Worm (Caenorhabditis elegans) whole organism, late embryonic: Measurements from ENCODE around the gene T01B4.3.

Experiments
- C08G9.2 ChIP-seq: sonication (generic microtip); optimal IDR thresholded peaks from 2 replicates; lab custom pipeline; 2016; ENCODE audit warnings: mild to moderate bottlenecking, missing genetic modification characterization, moderate library complexity, missing compliant biosample characterization
- C38D4.7 ChIP-seq: fragments of 200-800 bp; sonication (Bioruptor generic); optimal IDR thresholded peaks from 2 replicates; lab custom pipeline; 2018; ENCODE audit warnings: mild to moderate bottlenecking, missing genetic modification characterization, moderate library complexity, missing compliant biosample characterization
- F13H6.1 ChIP-seq: sonication (generic microtip); optimal IDR thresholded peaks from 2 replicates; lab custom pipeline; 2016; ENCODE audit warnings: missing genetic modification characterization, missing compliant biosample characterization
- K02D7.2 ChIP-seq: sonication (generic microtip); optimal IDR thresholded peaks from 2 replicates; lab custom pipeline; 2017; ENCODE audit warnings: mild to moderate bottlenecking, missing genetic modification characterization, missing compliant biosample characterization
- K09A11.1 ChIP-seq: sonication (generic microtip); optimal IDR thresholded peaks from 2 replicates; lab custom pipeline; 2017; ENCODE audit warnings: antibody characterized with exemption, mild to moderate bottlenecking, missing genetic modification characterization, missing compliant biosample characterization; ENCODE audit not compliant: insufficient read depth
- T23F11.4 ChIP-seq: fragments of 200-800 bp; sonication (Bioruptor generic); optimal IDR thresholded peaks from 2 replicates; lab custom pipeline; 2018; ENCODE audit warnings: mild to moderate bottlenecking, missing genetic modification characterization, missing compliant biosample characterization
- ahr-1 ChIP-seq: sonication (generic microtip); optimal IDR thresholded peaks from 2 replicates; lab custom pipeline; 2016; ENCODE audit warnings: missing genetic modification characterization, missing compliant biosample characterization
- ama-1 ChIP-seq: fragments of 150-350 bp; optimal IDR thresholded peaks from 2 replicates; lab custom pipeline; 2014
- ceh-14 ChIP-seq: sonication (generic microtip); optimal IDR thresholded peaks from 2 replicates; lab custom pipeline; 2016; ENCODE audit warnings: missing genotype, missing genetic modification characterization, missing compliant biosample characterization
- ceh-19 ChIP-seq: fragments of 200-800 bp; sonication (Bioruptor generic); optimal IDR thresholded peaks from 2 replicates; lab custom pipeline; 2018; ENCODE audit warnings: mild to moderate bottlenecking, missing genetic modification characterization, missing compliant biosample characterization
- ceh-22 ChIP-seq: sonication (generic microtip); optimal IDR thresholded peaks from 2 replicates; lab custom pipeline; 2017; ENCODE audit warnings: missing biosample characterization, missing genetic modification characterization
- ceh-45 ChIP-seq: fragments of 200-800 bp; sonication (Bioruptor generic); IDR thresholded peaks from 2 replicates; pipeline ENCODE4 v1.3.6; 2022; ENCODE audit warnings: missing genetic modification reagents, missing genetic modification characterization, missing compliant biosample characterization
- ceh-48 ChIP-seq: sonication (generic microtip); optimal IDR thresholded peaks from 2 replicates; lab custom pipeline; 2016; ENCODE audit warnings: missing genetic modification characterization, inconsistent platforms, missing compliant biosample characterization
- dmd-4 ChIP-seq: sonication (generic microtip); optimal IDR thresholded peaks from 2 replicates; lab custom pipeline; 2016; ENCODE audit warnings: borderline replicate concordance, missing genetic modification characterization, missing compliant biosample characterization
- ets-4 ChIP-seq: sonication (generic microtip); optimal IDR thresholded peaks from 2 replicates; lab custom pipeline; 2016; ENCODE audit warnings: missing genetic modification characterization, missing compliant biosample characterization
- eyg-1 ChIP-seq: sonication (generic microtip); optimal IDR thresholded peaks from 2 replicates; lab custom pipeline; 2016; ENCODE audit warnings: missing genotype, missing genetic modification characterization, missing compliant biosample characterization
- fax-1 ChIP-seq: sonication (generic microtip); optimal IDR thresholded peaks from 2 replicates; lab custom pipeline; 2016; ENCODE audit warnings: missing genotype, missing genetic modification characterization, missing compliant biosample characterization
- fkh-10 ChIP-seq: fragments of 150-350 bp; optimal IDR thresholded peaks from 2 replicates; lab custom pipeline; 2014; ENCODE audit warnings: missing biosample characterization, missing genetic modification reagents, missing genetic modification characterization
- fkh-6 ChIP-seq: sonication (generic microtip); optimal IDR thresholded peaks from 2 replicates; lab custom pipeline; 2016; ENCODE audit warnings: missing genetic modification characterization, missing compliant biosample characterization
- gmeb-2 ChIP-seq: sonication (generic microtip); optimal IDR thresholded peaks from 2 replicates; lab custom pipeline; 2016; ENCODE audit warnings: missing genetic modification characterization, inconsistent platforms, missing compliant biosample characterization
- hlh-13 ChIP-seq: fragments of 200-800 bp; sonication (Bioruptor generic); optimal IDR thresholded peaks from 2 replicates; lab custom pipeline; 2018; ENCODE audit warnings: mild to moderate bottlenecking, missing genetic modification characterization, missing compliant biosample characterization
- hlh-15 ChIP-seq: sonication (generic microtip); optimal IDR thresholded peaks from 2 replicates; lab custom pipeline; 2016; ENCODE audit warnings: missing genetic modification characterization, missing compliant biosample characterization
- hlh-30 ChIP-seq: sonication (generic microtip); optimal IDR thresholded peaks from 2 replicates; lab custom pipeline; 2017; ENCODE audit warnings: antibody characterized with exemption, missing genetic modification characterization, missing compliant biosample characterization; ENCODE audit not compliant: insufficient read depth
- madf-2 ChIP-seq: sonication (generic microtip); optimal IDR thresholded peaks from 2 replicates; lab custom pipeline; 2017; ENCODE audit warnings: missing genetic modification characterization, missing compliant biosample characterization
- mec-3 ChIP-seq: sonication (generic microtip); optimal IDR thresholded peaks from 2 replicates; lab custom pipeline; 2016; ENCODE audit warnings: borderline replicate concordance, missing genetic modification characterization, missing compliant biosample characterization
- nfya-1 ChIP-seq: sonication (generic microtip); optimal IDR thresholded peaks from 2 replicates; lab custom pipeline; 2017; ENCODE audit warnings: missing genetic modification characterization, mild to moderate bottlenecking, missing compliant biosample characterization, antibody characterized with exemption, moderate library complexity
- pha-2 ChIP-seq: sonication (generic microtip); optimal IDR thresholded peaks from 2 replicates; lab custom pipeline; 2017; ENCODE audit warnings: mild to moderate bottlenecking, missing genetic modification characterization, missing compliant biosample characterization
- pha-4 ChIP-seq: fragments of 150-350 bp; optimal IDR thresholded peaks from 2 replicates; lab custom pipeline; 2018; ENCODE audit warnings: missing biosample characterization, missing genetic modification reagents, missing genetic modification characterization
- pqm-1 ChIP-seq: sonication (generic microtip); optimal IDR thresholded peaks from 2 replicates; lab custom pipeline; 2016; ENCODE audit warnings: missing genetic modification characterization, missing compliant biosample characterization
- pros-1 ChIP-seq: fragments of 150-350 bp; optimal IDR thresholded peaks from 2 replicates; lab custom pipeline; 2014; ENCODE audit warnings: missing biosample characterization, missing genetic modification reagents, missing genetic modification characterization
- ref-2 ChIP-seq: sonication (generic microtip); optimal IDR thresholded peaks from 2 replicates; lab custom pipeline; 2016; ENCODE audit warnings: missing genetic modification characterization, missing compliant biosample characterization
- sdc-2 ChIP-seq: sonication (generic microtip); optimal IDR thresholded peaks from 2 replicates; lab custom pipeline; 2016; ENCODE audit warnings: missing genotype, missing genetic modification characterization, missing compliant biosample characterization
- sox-4 ChIP-seq: sonication (generic microtip); optimal IDR thresholded peaks from 2 replicates; lab custom pipeline; 2017; ENCODE audit warnings: mild to moderate bottlenecking, missing genetic modification characterization, inconsistent platforms, missing compliant biosample characterization
- ttx-3 ChIP-seq: sonication (generic microtip); optimal IDR thresholded peaks from 2 replicates; lab custom pipeline; 2016; ENCODE audit warnings: missing genetic modification reagents, missing genetic modification characterization, missing compliant biosample characterization
- unc-3 ChIP-seq, 2 experiments: fragments of 200-800 bp in 1 of 2; sonication (Bioruptor generic) in 1 of 2; sonication (generic microtip) in 1 of 2; conservative IDR thresholded peaks in 1 of 2; optimal IDR thresholded peaks in 1 of 2; 2 replicates each; pipeline versions ENCODE4 v1.3.6 to Lab custom; 2016 to 2022; ENCODE audit warnings: missing compliant biosample characterization in 2 of 2, missing genetic modification characterization in 2 of 2, missing genetic modification reagents in 1 of 2
- unc-55 ChIP-seq: sonication (generic microtip); optimal IDR thresholded peaks from 2 replicates; lab custom pipeline; 2017; ENCODE audit warnings: missing biosample characterization, missing genetic modification reagents, missing genetic modification characterization
- unc-86 ChIP-seq: sonication (generic microtip); optimal IDR thresholded peaks from 2 replicates; lab custom pipeline; 2016; ENCODE audit warnings: missing genetic modification characterization, missing compliant biosample characterization
- zip-5 ChIP-seq: sonication (generic microtip); optimal IDR thresholded peaks from 2 replicates; lab custom pipeline; 2016; ENCODE audit warnings: missing genetic modification characterization, missing compliant biosample characterization
- ztf-16 ChIP-seq: sonication (generic microtip); optimal IDR thresholded peaks from 2 replicates; lab custom pipeline; 2017; ENCODE audit warnings: missing genetic modification characterization, missing compliant biosample characterization

The T01B4.3 gene

DNA sequence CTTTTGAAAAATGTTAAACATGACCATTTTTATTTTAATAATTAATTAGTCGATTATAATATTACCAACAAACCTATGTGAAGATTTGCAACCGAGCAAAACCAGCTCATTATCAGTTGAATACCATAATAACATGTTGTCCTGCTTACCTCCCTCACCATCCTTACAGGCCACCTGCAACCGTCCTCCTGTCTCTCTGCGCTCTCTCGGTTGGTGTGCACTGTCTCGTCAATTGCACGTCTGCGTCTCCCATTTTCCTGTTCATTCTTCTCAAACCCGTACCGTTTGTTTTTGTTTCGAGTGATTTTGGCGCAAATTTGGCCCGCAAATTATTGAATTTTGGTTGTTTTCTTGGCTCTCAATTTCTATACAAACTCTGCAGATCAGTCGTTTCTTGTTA, 13.9 kb upstream of the T01B4.3 start:
- TF ChIP-seq ceh-22 (no peak), ahr-1 (tag; lab: Kevin White, UChicago) (no peak), fkh-6 (tag; lab: Kevin White, UChicago) (no peak), ceh-45 (no peak), ceh-14 (tag; lab: Kevin White, UChicago) (no peak), ceh-19 (GFP tag; lab: Kevin White, UChicago) (no peak), pqm-1 (tag; lab: Kevin White, UChicago) (no peak), C38D4.7 (GFP tag; lab: Kevin White, UChicago) (no peak), gmeb-2 (tag; lab: Kevin White, UChicago) (no peak), hlh-15 (tag; lab: Kevin White, UChicago) (no peak), ztf-16 (tag; lab: Kevin White, UChicago) (no peak)

DNA sequence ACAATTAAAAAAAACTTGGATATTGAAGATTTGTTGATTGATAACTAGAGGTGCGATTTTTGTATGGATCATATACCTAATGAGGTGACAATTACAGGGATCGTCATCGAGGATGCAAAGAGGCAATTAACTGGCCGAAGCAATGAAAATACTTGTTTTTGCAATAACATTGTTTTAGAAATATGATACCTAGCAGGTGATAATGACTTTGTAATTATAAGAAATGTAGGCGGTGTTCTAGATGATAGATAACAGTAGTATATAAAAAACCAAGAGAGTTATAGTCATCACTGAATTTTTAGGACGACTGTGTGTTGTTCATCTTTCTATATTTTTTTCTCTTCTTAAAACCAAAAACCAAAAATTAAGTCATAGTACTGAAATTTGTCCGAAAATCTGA, 10.8 kb upstream of the T01B4.3 start, which contains the start of gene C11G6.2:
C11G6.2 (plus strand) TSS at position 301 of the 400 bp plus-strand sequence.
- TF ChIP-seq K02D7.2 (tag; lab: Kevin White, UChicago) (no peak), pha-4 (tag; lab: Kevin White, UChicago) (no peak), eyg-1 (no peak), ets-4 (tag; lab: Kevin White, UChicago) (no peak), fkh-6 (tag; lab: Kevin White, UChicago) (no peak), ceh-19 (GFP tag; lab: Kevin White, UChicago) (no peak), pha-2 (tag; lab: Kevin White, UChicago) (no peak), hlh-30 (tag; lab: Kevin White, UChicago) (no peak)

DNA sequence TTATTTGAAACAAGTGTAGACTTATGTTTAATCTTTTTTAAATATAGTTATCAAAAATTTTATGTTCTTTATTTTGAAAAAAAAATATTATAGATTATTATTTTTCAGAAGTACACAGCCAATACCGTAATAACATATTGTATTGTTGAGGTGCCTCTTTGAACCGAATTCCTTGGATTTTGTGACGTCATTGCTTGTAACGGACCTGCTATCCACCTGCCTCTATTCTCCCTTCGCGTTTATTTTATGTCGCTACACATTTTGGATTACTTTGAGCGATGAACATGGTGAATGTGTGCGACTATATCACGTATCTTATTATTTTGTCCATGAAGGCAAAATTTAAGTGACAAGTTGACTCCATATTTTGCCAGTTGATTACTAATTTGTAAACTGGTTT, 9.7 kb upstream of the T01B4.3 start:
- TF ChIP-seq sdc-2 (tag; lab: Kevin White, UChicago) (peak; percentile 96), unc-86 (no peak)

DNA sequence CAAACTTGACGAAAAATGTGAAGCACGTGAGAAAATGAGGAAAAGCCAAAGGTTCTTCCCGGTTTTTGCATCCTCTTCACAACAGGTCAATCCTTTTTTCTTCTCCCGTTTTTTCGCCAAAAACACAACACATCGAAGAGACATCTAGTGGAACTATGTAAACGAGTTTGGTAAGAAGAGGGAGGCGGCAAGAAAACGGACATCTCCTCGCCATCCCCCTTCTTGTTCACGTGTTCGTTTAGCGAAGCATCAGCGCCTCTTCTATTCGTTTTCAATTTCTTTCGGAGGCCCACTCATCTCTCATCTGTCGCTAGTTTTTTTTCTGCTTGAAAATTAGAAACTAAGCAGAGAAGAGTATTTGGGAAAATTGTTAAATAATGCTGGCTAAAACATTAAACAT, 6.7 kb upstream of the T01B4.3 start:
- TF ChIP-seq ahr-1 (tag; lab: Kevin White, UChicago) (no peak), ceh-48 (no peak), unc-86 (no peak), madf-2 (tag; lab: Kevin White, UChicago) (no peak), T23F11.4 (GFP tag; lab: Kevin White, UChicago) (no peak), ttx-3 (tag; lab: Kevin White, UChicago) (no peak), zip-5 (tag; lab: Kevin White, UChicago) (no peak), unc-3 (GFP tag; conservative IDR thresholded peaks at IDR 0.05; lab: Robert Waterston, UW) (no peak), unc-3 (tag; optimal IDR thresholded peaks at IDR 0.05; lab: Kevin White, UChicago) (no peak), pros-1 (tag; lab: Kevin White, UChicago) (no peak)

DNA sequence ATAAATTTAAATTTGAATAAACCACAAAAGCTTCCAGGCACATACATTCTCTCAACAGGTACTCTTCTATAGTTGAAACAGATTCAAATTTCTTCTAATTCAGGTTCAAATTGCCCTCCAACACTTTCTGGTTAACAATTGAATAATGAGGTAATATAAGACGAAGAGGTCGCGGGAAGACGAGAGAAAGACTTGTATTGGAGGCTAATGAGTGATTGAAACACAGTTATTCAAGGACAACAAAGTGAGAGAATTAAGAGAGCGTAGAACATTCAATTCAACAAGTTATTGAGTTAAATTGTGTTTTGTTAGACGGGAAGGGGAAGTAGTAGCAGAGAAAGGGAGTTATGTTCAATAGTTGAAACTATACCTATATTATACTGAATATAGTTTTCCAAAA, 4.3 kb upstream of the T01B4.3 start:
- TF ChIP-seq mec-3: no peak
- no peak for TF ChIP-seq F13H6.1 (tag; lab: Kevin White, UChicago)
- TF ChIP-seq fkh-6 (tag; lab: Kevin White, UChicago): no peak
- TF ChIP-seq nfya-1 (tag; lab: Kevin White, UChicago): no peak
- TF ChIP-seq ama-1 (lab: Kevin White, UChicago): no peak
- no peak for TF ChIP-seq unc-55 (GFP tag; lab: Kevin White, UChicago)
- no peak for TF ChIP-seq C08G9.2 (tag; lab: Kevin White, UChicago)
- TF ChIP-seq ref-2 (tag; lab: Kevin White, UChicago): no peak
- no peak for TF ChIP-seq pqm-1 (tag; lab: Kevin White, UChicago)
- no peak for TF ChIP-seq dmd-4
- TF ChIP-seq sox-4 (tag; lab: Kevin White, UChicago): no peak
- TF ChIP-seq ets-4 (tag; lab: Kevin White, UChicago): no peak
- no peak for TF ChIP-seq ceh-22
- TF ChIP-seq hlh-13 (GFP tag; lab: Kevin White, UChicago): no peak
- no peak for TF ChIP-seq K09A11.1 (tag; lab: Kevin White, UChicago)
- no peak for TF ChIP-seq ahr-1 (tag; lab: Kevin White, UChicago)
- TF ChIP-seq fax-1: no peak
- no peak for TF ChIP-seq fkh-10 (GFP tag; lab: Kevin White, UChicago)
- TF ChIP-seq, all 69 proteins: peak for 0
